Worm (Caenorhabditis elegans) whole organism, L2 larva: Measurements from ENCODE around the gene R07E3.7.
A peak's percentile ranks its signal among the peaks of the same experiment; 100 is the strongest.

Source experiments
- C34F6.9 ChIP-seq: fragments of 150-350 bp; optimal IDR thresholded peaks from 2 replicates; lab custom pipeline; 2014; ENCODE audit warnings: missing biosample characterization, missing genetic modification characterization
- F13H6.1 ChIP-seq: sonication (generic microtip); optimal IDR thresholded peaks from 2 replicates; lab custom pipeline; 2016; ENCODE audit warnings: missing genetic modification characterization, missing compliant biosample characterization
- R02D3.7 ChIP-seq: fragments of 150-350 bp; optimal IDR thresholded peaks from 2 replicates; lab custom pipeline; 2014; ENCODE audit warnings: missing biosample characterization, missing genetic modification characterization
- Y55F3AM.14 ChIP-seq: fragments of 200-800 bp; sonication (Bioruptor generic); optimal IDR thresholded peaks from 2 replicates; lab custom pipeline; 2018; ENCODE audit warnings: mild to moderate bottlenecking, missing genetic modification characterization, missing compliant biosample characterization
- ZK546.5 ChIP-seq: sonication (generic microtip); optimal IDR thresholded peaks from 2 replicates; lab custom pipeline; 2017; ENCODE audit warnings: missing biosample characterization, missing genetic modification characterization
- alr-1 ChIP-seq: fragments of 150-350 bp; optimal IDR thresholded peaks from 2 replicates; lab custom pipeline; 2014; ENCODE audit warnings: missing biosample characterization, missing genetic modification characterization
- aly-2 ChIP-seq: fragments of 150-350 bp; optimal IDR thresholded peaks from 2 replicates; lab custom pipeline; 2014; ENCODE audit warnings: missing biosample characterization, missing genetic modification characterization
- ama-1 ChIP-seq: fragments of 150-350 bp; optimal IDR thresholded peaks from 2 replicates; lab custom pipeline; 2018; ENCODE audit warnings: inconsistent platforms
- blmp-1 ChIP-seq: sonication (generic microtip); optimal IDR thresholded peaks from 2 replicates; lab custom pipeline; 2017; ENCODE audit warnings: missing genetic modification characterization, mild to moderate bottlenecking, missing compliant biosample characterization, antibody characterized with exemption, moderate library complexity; ENCODE audit not compliant: insufficient read depth
- ceh-16 ChIP-seq: fragments of 150-350 bp; optimal IDR thresholded peaks from 2 replicates; lab custom pipeline; 2014; ENCODE audit warnings: missing biosample characterization, missing genetic modification characterization
- ceh-82 ChIP-seq: fragments of 150-350 bp; optimal IDR thresholded peaks from 2 replicates; lab custom pipeline; 2014; ENCODE audit warnings: missing biosample characterization, missing genetic modification characterization
- crh-2 ChIP-seq: sonication (generic microtip); optimal IDR thresholded peaks from 2 replicates; lab custom pipeline; 2017; ENCODE audit warnings: missing biosample characterization, missing genetic modification characterization
- dmd-4 ChIP-seq: sonication (generic microtip); optimal IDR thresholded peaks from 2 replicates; lab custom pipeline; 2017; ENCODE audit warnings: missing biosample characterization, missing genetic modification characterization
- egl-27 ChIP-seq: sonication (generic microtip); optimal IDR thresholded peaks from 3 replicates; lab custom pipeline; 2017; ENCODE audit warnings: missing biosample characterization, missing genetic modification reagents, missing genetic modification characterization
- elt-1 ChIP-seq: fragments of 150-350 bp; optimal IDR thresholded peaks from 2 replicates; lab custom pipeline; 2014; ENCODE audit warnings: missing biosample characterization, missing genetic modification characterization
- elt-3 ChIP-seq: sonication (generic microtip); optimal IDR thresholded peaks from 2 replicates; lab custom pipeline; 2017; ENCODE audit warnings: missing biosample characterization, missing genetic modification characterization
- fos-1 ChIP-seq: fragments of 150-350 bp; optimal IDR thresholded peaks from 2 replicates; lab custom pipeline; 2014; ENCODE audit warnings: missing biosample characterization, missing genetic modification characterization
- gmeb-1 ChIP-seq: fragments of 150-350 bp; optimal IDR thresholded peaks from 2 replicates; lab custom pipeline; 2014; ENCODE audit warnings: missing biosample characterization, missing genetic modification characterization
- lin-11 ChIP-seq: fragments of 150-350 bp; sonication (generic microtip); optimal IDR thresholded peaks from 2 replicates; lab custom pipeline; 2014; ENCODE audit warnings: missing biosample characterization, missing genetic modification characterization, inconsistent platforms, mixed read lengths
- lin-13 ChIP-seq: fragments of 150-350 bp; optimal IDR thresholded peaks from 2 replicates; lab custom pipeline; 2014; ENCODE audit warnings: missing biosample characterization, missing genetic modification reagents, missing genetic modification characterization
- lin-39 ChIP-seq: fragments of 150-350 bp; optimal IDR thresholded peaks from 2 replicates; lab custom pipeline; 2014; ENCODE audit warnings: missing biosample characterization, missing genetic modification reagents, missing genetic modification characterization
- lsy-2 ChIP-seq, 2 experiments: fragments of 150-350 bp in 1 of 2; sonication (generic microtip) in 1 of 2; optimal IDR thresholded peaks; 2 replicates each; lab custom pipeline; 2014 to 2017; ENCODE audit warnings: missing biosample characterization in 2 of 2, missing genetic modification characterization in 2 of 2
- mab-5 ChIP-seq: fragments of 150-350 bp; optimal IDR thresholded peaks from 2 replicates; lab custom pipeline; 2014; ENCODE audit warnings: missing biosample characterization, missing genetic modification characterization
- mbf-1 ChIP-seq: sonication (generic microtip); optimal IDR thresholded peaks from 2 replicates; lab custom pipeline; 2017; ENCODE audit warnings: missing biosample characterization, missing genetic modification characterization
- mdl-1 ChIP-seq, 2 experiments: fragments of 150-350 bp in 1 of 2; sonication (generic microtip) in 1 of 2; optimal IDR thresholded peaks; 2 replicates each; lab custom pipeline; 2017; ENCODE audit warnings: missing biosample characterization in 2 of 2, missing genetic modification characterization in 2 of 2
- nhr-10 ChIP-seq: sonication (generic microtip); optimal IDR thresholded peaks from 2 replicates; lab custom pipeline; 2017; ENCODE audit warnings: missing biosample characterization, missing genetic modification characterization
- nhr-11 ChIP-seq: fragments of 150-350 bp; optimal IDR thresholded peaks from 2 replicates; lab custom pipeline; 2014; ENCODE audit warnings: missing biosample characterization, missing genetic modification characterization
- nhr-12 ChIP-seq: fragments of 150-350 bp; optimal IDR thresholded peaks from 2 replicates; lab custom pipeline; 2014; ENCODE audit warnings: missing biosample characterization, missing genetic modification characterization
- nhr-129 ChIP-seq: fragments of 150-350 bp; optimal IDR thresholded peaks from 2 replicates; lab custom pipeline; 2014; ENCODE audit warnings: missing biosample characterization, missing genetic modification characterization
- nhr-21 ChIP-seq: fragments of 150-350 bp; optimal IDR thresholded peaks from 2 replicates; lab custom pipeline; 2014; ENCODE audit warnings: missing biosample characterization, missing genetic modification characterization
- nhr-23 ChIP-seq: fragments of 150-350 bp; optimal IDR thresholded peaks from 2 replicates; lab custom pipeline; 2014; ENCODE audit warnings: missing biosample characterization, missing genetic modification reagents, missing genetic modification characterization
- nhr-237 ChIP-seq: fragments of 150-350 bp; optimal IDR thresholded peaks from 2 replicates; lab custom pipeline; 2014; ENCODE audit warnings: missing biosample characterization, missing genetic modification characterization
- nhr-25 ChIP-seq: fragments of 150-350 bp; sonication (generic microtip); optimal IDR thresholded peaks from 3 replicates; lab custom pipeline; 2014; ENCODE audit warnings: missing biosample characterization, missing genetic modification characterization
- nhr-6 ChIP-seq: fragments of 150-350 bp; optimal IDR thresholded peaks from 2 replicates; lab custom pipeline; 2014; ENCODE audit warnings: missing biosample characterization, missing genetic modification characterization
- nhr-77 ChIP-seq: fragments of 150-350 bp; optimal IDR thresholded peaks from 2 replicates; lab custom pipeline; 2014; ENCODE audit warnings: missing biosample characterization, missing genetic modification characterization
- peb-1 ChIP-seq: fragments of 150-350 bp; optimal IDR thresholded peaks from 2 replicates; lab custom pipeline; 2014; ENCODE audit warnings: missing biosample characterization, missing genetic modification characterization
- sem-4 ChIP-seq: fragments of 150-350 bp; optimal IDR thresholded peaks from 2 replicates; lab custom pipeline; 2014; ENCODE audit warnings: missing biosample characterization, missing genetic modification reagents, missing genetic modification characterization
- skn-1 ChIP-seq: sonication (generic microtip); optimal IDR thresholded peaks from 2 replicates; lab custom pipeline; 2017; ENCODE audit warnings: missing biosample characterization, missing genetic modification characterization
- sma-3 ChIP-seq: sonication (generic microtip); optimal IDR thresholded peaks from 2 replicates; lab custom pipeline; 2016; ENCODE audit warnings: missing genetic modification reagents, missing genetic modification characterization, missing compliant biosample characterization
- sma-9 ChIP-seq, 2 experiments: fragments of 150-350 bp in 1 of 2; sonication (generic microtip) in 1 of 2; optimal IDR thresholded peaks; 2 replicates each; lab custom pipeline; 2014 to 2016; ENCODE audit warnings: missing genetic modification characterization in 2 of 2, mild to moderate bottlenecking in 1 of 2, missing biosample characterization in 1 of 2, missing compliant biosample characterization in 1 of 2, missing genetic modification reagents in 1 of 2, moderate library complexity in 1 of 2
- snpc-4 ChIP-seq: fragments of 150-350 bp; optimal IDR thresholded peaks from 2 replicates; lab custom pipeline; 2014; ENCODE audit warnings: missing biosample characterization, missing genetic modification characterization
- unc-39 ChIP-seq: fragments of 150-350 bp; optimal IDR thresholded peaks from 2 replicates; lab custom pipeline; 2014; ENCODE audit warnings: missing biosample characterization, missing genetic modification characterization
- unc-55 ChIP-seq: fragments of 150-350 bp; sonication (generic microtip); optimal IDR thresholded peaks from 3 replicates; lab custom pipeline; 2014; ENCODE audit warnings: missing biosample characterization, missing genetic modification reagents, missing genetic modification characterization
- unc-62 ChIP-seq: fragments of 150-350 bp; optimal IDR thresholded peaks from 2 replicates; lab custom pipeline; 2014; ENCODE audit warnings: missing biosample characterization, missing genetic modification reagents, missing genetic modification characterization
- zag-1 ChIP-seq: fragments of 150-350 bp; optimal IDR thresholded peaks from 2 replicates; lab custom pipeline; 2014; ENCODE audit warnings: missing biosample characterization, missing genetic modification characterization
- ztf-1 ChIP-seq: fragments of 200-800 bp; sonication (Bioruptor generic); conservative IDR thresholded peaks from 2 replicates; pipeline ENCODE4 v1.3.6; 2022; ENCODE audit warnings: missing genetic modification characterization, missing compliant biosample characterization
- ztf-11 ChIP-seq: sonication (generic microtip); optimal IDR thresholded peaks from 2 replicates; lab custom pipeline; 2017; ENCODE audit warnings: missing biosample characterization, missing genetic modification characterization
- ztf-4 ChIP-seq: fragments of 150-350 bp; optimal IDR thresholded peaks from 2 replicates; lab custom pipeline; 2014; ENCODE audit warnings: missing biosample characterization, missing genetic modification characterization

Gene R07E3.7

DNA sequence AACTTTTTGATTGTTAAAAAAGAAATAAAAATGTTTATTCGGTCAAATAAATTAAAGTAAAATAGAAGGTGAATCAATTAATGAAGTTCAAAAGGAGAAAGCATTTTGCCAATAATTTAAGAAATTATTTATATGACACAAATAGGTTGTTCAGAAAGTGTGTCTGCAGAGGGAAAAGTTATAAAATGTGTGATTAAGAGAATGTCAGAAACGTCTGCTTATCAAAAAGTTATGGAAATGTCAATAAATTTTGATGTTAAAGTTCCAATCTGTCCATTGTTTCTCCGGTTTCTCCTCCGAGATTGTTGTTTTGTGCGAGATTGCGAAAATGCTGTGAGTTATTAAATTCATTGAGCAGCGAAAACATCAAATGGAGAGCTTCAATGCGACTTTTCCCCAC, 24.1 kb upstream of the R07E3.7 start, which contains the start of gene rme-4:
TSS of gene rme-4 (minus strand) at position 168 of the 400 bp plus-strand sequence.
- no peak for TF ChIP-seq nhr-12 (tag; lab: Kevin White, UChicago)
- peak; percentile 45 for TF ChIP-seq fos-1 (tag; lab: Kevin White, UChicago)
- TF ChIP-seq aly-2, result no peak
- TF ChIP-seq nhr-129, result no peak

DNA sequence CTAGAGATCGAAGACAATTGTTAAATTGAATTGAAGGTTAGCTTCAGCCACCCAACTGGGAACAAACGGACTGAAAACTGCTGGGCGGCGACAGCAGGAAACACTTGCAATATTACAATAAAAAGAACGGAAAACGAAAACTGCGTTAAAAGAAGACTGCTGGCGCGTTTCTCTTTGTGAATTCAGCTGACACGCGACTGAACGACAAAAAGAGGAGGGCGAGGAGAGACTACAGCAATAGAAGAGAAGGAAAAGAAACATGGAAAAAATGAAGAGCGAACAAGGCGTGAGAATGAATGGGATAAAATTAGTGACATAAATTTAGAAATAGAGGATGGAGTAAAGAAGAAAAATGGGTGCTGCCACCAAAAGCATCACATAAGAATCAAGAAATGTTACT, 22.1 kb upstream of the R07E3.7 start:
- TF ChIP-seq lin-11, result peak; percentile 71
- TF ChIP-seq unc-55, result peak; percentile 56
- no peak for TF ChIP-seq R02D3.7 (tag; lab: Kevin White, UChicago)
- peak; percentile 96 for TF ChIP-seq sma-9 (GFP tag; optimal IDR thresholded peaks at IDR 0.05; lab: Kevin White, UChicago)
- TF ChIP-seq sma-9 (tag; optimal IDR thresholded peaks at IDR 0.05; lab: Kevin White, UChicago), result no peak
- peak; percentile 93 for TF ChIP-seq F13H6.1 (tag; lab: Kevin White, UChicago)
- peak; percentile 91 for TF ChIP-seq lin-13 (GFP tag; lab: Kevin White, UChicago)
- TF ChIP-seq nhr-237, result peak; percentile 31
- peak; percentile 72 for TF ChIP-seq snpc-4 (tag; lab: Kevin White, UChicago)
- TF ChIP-seq C34F6.9 (tag; lab: Kevin White, UChicago), result peak; percentile 94
- no peak for TF ChIP-seq elt-3 (tag; lab: Kevin White, UChicago)
- no peak for TF ChIP-seq ceh-16 (tag; lab: Kevin White, UChicago)
- TF ChIP-seq mdl-1 (tag; optimal IDR thresholded peaks at IDR 0.05; lab: Kevin White, UChicago), result peak in 1 of 2 experiments; percentile 90
- TF ChIP-seq ama-1 (lab: Kevin White, UChicago), result peak; percentile 28
- no peak for TF ChIP-seq ztf-1 (GFP tag; lab: Robert Waterston, UW)
- TF ChIP-seq ztf-4 (tag; lab: Kevin White, UChicago), result peak; percentile 87
- peak; percentile 90 for TF ChIP-seq nhr-129
- peak; percentile 97 for TF ChIP-seq crh-2 (tag; lab: Kevin White, UChicago)
- peak; percentile 18 for TF ChIP-seq dmd-4 (tag; lab: Kevin White, UChicago)
- TF ChIP-seq ztf-11 (tag; lab: Kevin White, UChicago), result no peak
- peak; percentile 95 for TF ChIP-seq nhr-25
- no peak for TF ChIP-seq ZK546.5 (tag; lab: Kevin White, UChicago)
- no peak for TF ChIP-seq mbf-1
- no peak for TF ChIP-seq nhr-23
- peak; percentile 88 for TF ChIP-seq egl-27 (tag; lab: Kevin White, UChicago)
- TF ChIP-seq unc-39, result no peak
- no peak for TF ChIP-seq nhr-12 (tag; lab: Kevin White, UChicago)
- no peak for TF ChIP-seq skn-1
- TF ChIP-seq nhr-10, result no peak
- TF ChIP-seq unc-62 (GFP tag; lab: Kevin White, UChicago), result peak; percentile 76
- TF ChIP-seq lin-39, result no peak
- peak; percentile 94 for TF ChIP-seq mab-5 (tag; lab: Kevin White, UChicago)
- TF ChIP-seq aly-2, result no peak
- peak; percentile 78 to 94 for TF ChIP-seq lsy-2 (tag; optimal IDR thresholded peaks at IDR 0.05; lab: Kevin White, UChicago)
- peak; percentile 90 for TF ChIP-seq nhr-6
- TF ChIP-seq nhr-77, result peak; percentile 20
- no peak for TF ChIP-seq Y55F3AM.14
- TF ChIP-seq blmp-1 (tag; lab: Kevin White, UChicago), result peak; percentile 52
- no peak for TF ChIP-seq nhr-11
- TF ChIP-seq alr-1, result no peak
- TF ChIP-seq sma-3, result peak; percentile 90
- no peak for TF ChIP-seq peb-1
- TF ChIP-seq sem-4 (tag; lab: Kevin White, UChicago), result peak; percentile 93
- TF ChIP-seq zag-1 (tag; lab: Kevin White, UChicago), result peak; percentile 49
- TF ChIP-seq gmeb-1, result peak; percentile 85
- peak; percentile 19 for TF ChIP-seq ceh-82 (tag; lab: Kevin White, UChicago)
- TF ChIP-seq fos-1 (tag; lab: Kevin White, UChicago), result peak; percentile 86
- no peak for TF ChIP-seq elt-1 (tag; lab: Kevin White, UChicago)
- peak; percentile 91 for TF ChIP-seq nhr-21
- TF ChIP-seq, all 48 proteins: peak for 29
